Worm (Caenorhabditis elegans) whole organism, L2 larva: Measurements from ENCODE around the gene T06D8.2.
A peak's percentile ranks its signal among the peaks of the same experiment; 100 is the strongest.

Experiments used
- R02D3.7 ChIP-seq: fragments of 150-350 bp; optimal IDR thresholded peaks from 2 replicates; lab custom pipeline; 2014; ENCODE audit warnings: missing biosample characterization, missing genetic modification characterization
- Y55F3AM.14 ChIP-seq: fragments of 200-800 bp; sonication (Bioruptor generic); optimal IDR thresholded peaks from 2 replicates; lab custom pipeline; 2018; ENCODE audit warnings: mild to moderate bottlenecking, missing genetic modification characterization, missing compliant biosample characterization
- ZK546.5 ChIP-seq: sonication (generic microtip); optimal IDR thresholded peaks from 2 replicates; lab custom pipeline; 2017; ENCODE audit warnings: missing biosample characterization, missing genetic modification characterization
- aly-2 ChIP-seq: fragments of 150-350 bp; optimal IDR thresholded peaks from 2 replicates; lab custom pipeline; 2014; ENCODE audit warnings: missing biosample characterization, missing genetic modification characterization
- blmp-1 ChIP-seq: sonication (generic microtip); optimal IDR thresholded peaks from 2 replicates; lab custom pipeline; 2017; ENCODE audit warnings: missing genetic modification characterization, mild to moderate bottlenecking, missing compliant biosample characterization, antibody characterized with exemption, moderate library complexity; ENCODE audit not compliant: insufficient read depth
- ceh-16 ChIP-seq: fragments of 150-350 bp; optimal IDR thresholded peaks from 2 replicates; lab custom pipeline; 2014; ENCODE audit warnings: missing biosample characterization, missing genetic modification characterization
- ceh-82 ChIP-seq: fragments of 150-350 bp; optimal IDR thresholded peaks from 2 replicates; lab custom pipeline; 2014; ENCODE audit warnings: missing biosample characterization, missing genetic modification characterization
- crh-2 ChIP-seq: sonication (generic microtip); optimal IDR thresholded peaks from 2 replicates; lab custom pipeline; 2017; ENCODE audit warnings: missing biosample characterization, missing genetic modification characterization
- dmd-4 ChIP-seq: sonication (generic microtip); optimal IDR thresholded peaks from 2 replicates; lab custom pipeline; 2017; ENCODE audit warnings: missing biosample characterization, missing genetic modification characterization
- elt-1 ChIP-seq: fragments of 150-350 bp; optimal IDR thresholded peaks from 2 replicates; lab custom pipeline; 2014; ENCODE audit warnings: missing biosample characterization, missing genetic modification characterization
- elt-3 ChIP-seq: sonication (generic microtip); optimal IDR thresholded peaks from 2 replicates; lab custom pipeline; 2017; ENCODE audit warnings: missing biosample characterization, missing genetic modification characterization
- fos-1 ChIP-seq: fragments of 150-350 bp; optimal IDR thresholded peaks from 2 replicates; lab custom pipeline; 2014; ENCODE audit warnings: missing biosample characterization, missing genetic modification characterization
- gmeb-1 ChIP-seq: fragments of 150-350 bp; optimal IDR thresholded peaks from 2 replicates; lab custom pipeline; 2014; ENCODE audit warnings: missing biosample characterization, missing genetic modification characterization
- lin-11 ChIP-seq: fragments of 150-350 bp; sonication (generic microtip); optimal IDR thresholded peaks from 2 replicates; lab custom pipeline; 2014; ENCODE audit warnings: missing biosample characterization, missing genetic modification characterization, inconsistent platforms, mixed read lengths
- lin-13 ChIP-seq: fragments of 150-350 bp; optimal IDR thresholded peaks from 2 replicates; lab custom pipeline; 2014; ENCODE audit warnings: missing biosample characterization, missing genetic modification reagents, missing genetic modification characterization
- lin-39 ChIP-seq: fragments of 150-350 bp; optimal IDR thresholded peaks from 2 replicates; lab custom pipeline; 2014; ENCODE audit warnings: missing biosample characterization, missing genetic modification reagents, missing genetic modification characterization
- lsy-2 ChIP-seq, 2 experiments: fragments of 150-350 bp in 1 of 2; sonication (generic microtip) in 1 of 2; optimal IDR thresholded peaks; 2 replicates each; lab custom pipeline; 2014 to 2017; ENCODE audit warnings: missing biosample characterization in 2 of 2, missing genetic modification characterization in 2 of 2
- mab-5 ChIP-seq: fragments of 150-350 bp; optimal IDR thresholded peaks from 2 replicates; lab custom pipeline; 2014; ENCODE audit warnings: missing biosample characterization, missing genetic modification characterization
- mdl-1 ChIP-seq, 2 experiments: fragments of 150-350 bp in 1 of 2; sonication (generic microtip) in 1 of 2; optimal IDR thresholded peaks; 2 replicates each; lab custom pipeline; 2017; ENCODE audit warnings: missing biosample characterization in 2 of 2, missing genetic modification characterization in 2 of 2
- nhr-11 ChIP-seq: fragments of 150-350 bp; optimal IDR thresholded peaks from 2 replicates; lab custom pipeline; 2014; ENCODE audit warnings: missing biosample characterization, missing genetic modification characterization
- nhr-12 ChIP-seq: fragments of 150-350 bp; optimal IDR thresholded peaks from 2 replicates; lab custom pipeline; 2014; ENCODE audit warnings: missing biosample characterization, missing genetic modification characterization
- nhr-129 ChIP-seq: fragments of 150-350 bp; optimal IDR thresholded peaks from 2 replicates; lab custom pipeline; 2014; ENCODE audit warnings: missing biosample characterization, missing genetic modification characterization
- nhr-23 ChIP-seq: fragments of 150-350 bp; optimal IDR thresholded peaks from 2 replicates; lab custom pipeline; 2014; ENCODE audit warnings: missing biosample characterization, missing genetic modification reagents, missing genetic modification characterization
- nhr-237 ChIP-seq: fragments of 150-350 bp; optimal IDR thresholded peaks from 2 replicates; lab custom pipeline; 2014; ENCODE audit warnings: missing biosample characterization, missing genetic modification characterization
- skn-1 ChIP-seq: sonication (generic microtip); optimal IDR thresholded peaks from 2 replicates; lab custom pipeline; 2017; ENCODE audit warnings: missing biosample characterization, missing genetic modification characterization
- sma-3 ChIP-seq: sonication (generic microtip); optimal IDR thresholded peaks from 2 replicates; lab custom pipeline; 2016; ENCODE audit warnings: missing genetic modification reagents, missing genetic modification characterization, missing compliant biosample characterization
- snpc-4 ChIP-seq: fragments of 150-350 bp; optimal IDR thresholded peaks from 2 replicates; lab custom pipeline; 2014; ENCODE audit warnings: missing biosample characterization, missing genetic modification characterization
- unc-39 ChIP-seq: fragments of 150-350 bp; optimal IDR thresholded peaks from 2 replicates; lab custom pipeline; 2014; ENCODE audit warnings: missing biosample characterization, missing genetic modification characterization
- unc-55 ChIP-seq: fragments of 150-350 bp; sonication (generic microtip); optimal IDR thresholded peaks from 3 replicates; lab custom pipeline; 2014; ENCODE audit warnings: missing biosample characterization, missing genetic modification reagents, missing genetic modification characterization
- unc-62 ChIP-seq: fragments of 150-350 bp; optimal IDR thresholded peaks from 2 replicates; lab custom pipeline; 2014; ENCODE audit warnings: missing biosample characterization, missing genetic modification reagents, missing genetic modification characterization
- zag-1 ChIP-seq: fragments of 150-350 bp; optimal IDR thresholded peaks from 2 replicates; lab custom pipeline; 2014; ENCODE audit warnings: missing biosample characterization, missing genetic modification characterization
- ztf-1 ChIP-seq: fragments of 200-800 bp; sonication (Bioruptor generic); conservative IDR thresholded peaks from 2 replicates; pipeline ENCODE4 v1.3.6; 2022; ENCODE audit warnings: missing genetic modification characterization, missing compliant biosample characterization
- ztf-4 ChIP-seq: fragments of 150-350 bp; optimal IDR thresholded peaks from 2 replicates; lab custom pipeline; 2014; ENCODE audit warnings: missing biosample characterization, missing genetic modification characterization

The T06D8.2 gene

ce11 chrII:11270829-11271228 lies 44.4 kb downstream of the T06D8.2 start:
- no peak for TF ChIP-seq elt-1 (tag; lab: Kevin White, UChicago)
- TF ChIP-seq blmp-1 = no peak
- no peak for TF ChIP-seq ztf-1
- TF ChIP-seq nhr-11 (tag; lab: Kevin White, UChicago) = no peak
- TF ChIP-seq R02D3.7 (tag; lab: Kevin White, UChicago) = no peak
- TF ChIP-seq elt-3 = no peak
- TF ChIP-seq unc-55 (GFP tag; lab: Kevin White, UChicago) = no peak
- TF ChIP-seq snpc-4 (tag; lab: Kevin White, UChicago) = no peak
- no peak for TF ChIP-seq ZK546.5 (tag; lab: Kevin White, UChicago)
- no peak for TF ChIP-seq crh-2 (tag; lab: Kevin White, UChicago)

- no peak for TF ChIP-seq ceh-16 (tag; lab: Kevin White, UChicago)
- no peak for TF ChIP-seq mdl-1 (tag; optimal IDR thresholded peaks at IDR 0.05; lab: Kevin White, UChicago)
- no peak for TF ChIP-seq lin-13 (GFP tag; lab: Kevin White, UChicago)
- no peak for TF ChIP-seq nhr-23 (tag; lab: Kevin White, UChicago)
- no peak for TF ChIP-seq nhr-237 (tag; lab: Kevin White, UChicago)
- no peak for TF ChIP-seq mab-5 (tag; lab: Kevin White, UChicago)
- TF ChIP-seq gmeb-1 (tag; lab: Kevin White, UChicago) = no peak
- no peak for TF ChIP-seq R02D3.7 (tag; lab: Kevin White, UChicago)
- no peak for TF ChIP-seq aly-2 (tag; lab: Kevin White, UChicago)
- no peak for TF ChIP-seq ztf-1
- TF ChIP-seq unc-62 (GFP tag; lab: Kevin White, UChicago) = no peak
- TF ChIP-seq ceh-82 (tag; lab: Kevin White, UChicago) = no peak
- TF ChIP-seq sma-3 (GFP tag; lab: Kevin White, UChicago) = no peak
- TF ChIP-seq, all 48 proteins: peak for 0
Measured at ce11 chrII:11274876-11275275, 48.4 kb downstream of the T06D8.2 start.

- TF ChIP-seq lin-39 (tag; lab: Kevin White, UChicago) (no peak), nhr-12 (tag; lab: Kevin White, UChicago) (no peak), nhr-129 (tag; lab: Kevin White, UChicago) (peak; percentile 47), elt-3 (no peak), skn-1 (tag; lab: Kevin White, UChicago) (no peak), ceh-82 (tag; lab: Kevin White, UChicago) (no peak)
Measured at ce11 chrII:11275484-11275883, 49.0 kb downstream of the T06D8.2 start.

ce11 chrII:11276879-11277278 lies 50.4 kb downstream of the T06D8.2 start:
- TF ChIP-seq zag-1 = no peak
- TF ChIP-seq dmd-4 (tag; lab: Kevin White, UChicago) = no peak
- peak; percentile 84 for TF ChIP-seq ceh-16 (tag; lab: Kevin White, UChicago)
- TF ChIP-seq nhr-11 (tag; lab: Kevin White, UChicago) = no peak

- TF ChIP-seq lsy-2 (tag; optimal IDR thresholded peaks at IDR 0.05; lab: Kevin White, UChicago) (peak in 1 of 2 experiments; percentile 36), lin-11 (tag; lab: Kevin White, UChicago) (no peak), nhr-11 (tag; lab: Kevin White, UChicago) (no peak), Y55F3AM.14 (GFP tag; lab: Kevin White, UChicago) (no peak), elt-1 (tag; lab: Kevin White, UChicago) (no peak)
Measured at ce11 chrII:11279971-11280370, 53.5 kb downstream of the T06D8.2 start.

ce11 chrII:11281177-11281576 lies 54.7 kb downstream of the T06D8.2 start:
- TF ChIP-seq lin-11 (tag; lab: Kevin White, UChicago) = no peak
- TF ChIP-seq lsy-2 (tag; optimal IDR thresholded peaks at IDR 0.05; lab: Kevin White, UChicago) = peak in 1 of 2 experiments; percentile 66
- peak; percentile 1 for TF ChIP-seq nhr-129 (tag; lab: Kevin White, UChicago)

- TF ChIP-seq dmd-4 (tag; lab: Kevin White, UChicago) (no peak), fos-1 (tag; lab: Kevin White, UChicago) (peak; percentile 5), unc-39 (tag; lab: Kevin White, UChicago) (no peak), ztf-4 (tag; lab: Kevin White, UChicago) (no peak)
Measured at ce11 chrII:11281666-11282065, 55.2 kb downstream of the T06D8.2 start, which contains the start of gene unc-130. unc-130 (plus strand) TSS chrII:11281966.
